Worm (Caenorhabditis elegans): ENCODE data around the gene B0244.10.

The B0244.10 gene

DNA sequence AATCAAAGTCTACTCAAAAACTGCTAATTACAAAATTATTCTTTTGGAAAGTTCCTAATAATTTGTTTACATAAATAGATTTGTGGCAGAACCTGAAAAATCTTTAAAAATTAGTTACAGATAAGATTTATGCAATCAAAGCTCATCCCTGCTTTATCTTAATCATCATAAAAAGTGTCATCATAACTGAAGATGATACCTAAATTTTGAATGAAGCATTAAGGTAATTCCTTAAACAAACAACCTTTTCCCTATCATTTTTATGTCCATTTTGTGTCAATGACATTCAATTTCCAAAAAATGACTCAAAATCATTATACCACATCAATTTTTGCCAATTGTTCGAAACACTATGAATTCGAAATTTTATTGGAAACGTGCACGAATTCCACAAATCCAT, 2.8 kb downstream of the B0244.10 start, which contains the start of gene B0244.6:
Gene B0244.6, plus strand, starts transcription at position 301 of the 400 bp plus-strand sequence.
- TF ChIP-seq lsy-12 (tag; optimal IDR thresholded peaks at IDR 0.05) (no peak), sea-2 (GFP tag; optimal IDR thresholded peaks at IDR 0.05) (no peak), elt-2 (tag; optimal IDR thresholded peaks at IDR 0.05) (peak; percentile 21), unc-39 (tag; optimal IDR thresholded peaks at IDR 0.05) (no peak), nhr-28 (tag; optimal IDR thresholded peaks at IDR 0.05) (no peak)

DNA sequence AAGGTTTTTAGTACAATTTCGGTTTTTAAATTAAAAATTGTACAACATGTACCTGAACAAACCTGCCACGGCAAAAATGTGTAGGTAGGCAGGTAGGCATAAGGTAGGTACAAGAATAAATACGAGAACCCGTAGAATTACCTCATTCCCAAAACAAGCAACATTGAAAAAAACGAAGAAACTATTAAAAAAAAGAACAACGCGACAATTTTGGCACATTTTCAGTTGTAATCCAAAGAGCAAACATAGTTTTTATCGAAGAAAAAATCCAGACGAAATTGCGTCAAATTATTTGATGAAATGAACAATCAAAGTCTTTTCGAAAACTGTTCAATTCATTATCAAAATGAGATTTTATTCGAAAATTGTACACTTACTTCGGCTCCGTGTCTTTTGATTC, 5.7 kb downstream of the B0244.10 start, which contains the start of gene B0244.16:
Gene B0244.16, plus strand, starts transcription at position 301 of the 400 bp plus-strand sequence.
- no peak for TF ChIP-seq sea-2 (GFP tag; optimal IDR thresholded peaks at IDR 0.05)
- no peak for TF ChIP-seq pqm-1 (tag; optimal IDR thresholded peaks at IDR 0.05)

DNA sequence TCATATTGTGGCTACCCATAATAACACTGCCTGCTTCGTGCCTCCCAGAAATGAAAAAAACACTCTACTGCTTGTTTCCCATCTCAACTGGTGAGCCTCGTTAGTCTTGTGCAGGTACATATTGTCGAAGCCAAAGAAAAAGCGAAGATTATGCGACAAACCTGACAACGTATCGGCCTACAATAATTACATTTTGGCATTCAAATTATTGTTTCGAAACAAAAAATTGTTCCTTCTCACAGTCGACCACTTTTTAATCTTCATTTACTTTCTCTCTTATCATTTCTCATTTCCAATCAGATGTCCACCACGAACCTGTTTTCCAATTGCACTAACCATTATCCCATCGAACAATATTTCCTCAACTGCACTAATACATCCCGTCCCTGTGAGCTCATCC, 8.1 kb downstream of the B0244.10 start, which contains the start of gene B0244.15:
Gene B0244.15, plus strand, starts transcription at position 301 of the 400 bp plus-strand sequence.
- TF ChIP-seq nhr-76 (tag; optimal IDR thresholded peaks at IDR 0.05), result no peak
- no peak for TF ChIP-seq fkh-2 (tag; optimal IDR thresholded peaks at IDR 0.05)
- no peak for TF ChIP-seq lin-39 (tag; optimal IDR thresholded peaks at IDR 0.05)
- no peak for TF ChIP-seq ZK546.5 (tag; optimal IDR thresholded peaks at IDR 0.05)
- no peak for TF ChIP-seq elt-2 (tag; optimal IDR thresholded peaks at IDR 0.05)
- TF ChIP-seq tbx-2 (tag; optimal IDR thresholded peaks at IDR 0.05), result no peak
- TF ChIP-seq ceh-16 (tag; optimal IDR thresholded peaks at IDR 0.05), result no peak
- TF ChIP-seq nfya-1 (tag; optimal IDR thresholded peaks at IDR 0.05; ENCODE audit: insufficient read depth), result no peak
- TF ChIP-seq hmg-11 (tag; optimal IDR thresholded peaks at IDR 0.05), result no peak
- no peak for TF ChIP-seq nhr-28 (tag; optimal IDR thresholded peaks at IDR 0.05)
- no peak for TF ChIP-seq daf-12 (tag; optimal IDR thresholded peaks at IDR 0.05)
- TF ChIP-seq nhr-11 (tag; optimal IDR thresholded peaks at IDR 0.05), result no peak
- TF ChIP-seq nhr-23 (tag; optimal IDR thresholded peaks at IDR 0.05), result no peak

DNA sequence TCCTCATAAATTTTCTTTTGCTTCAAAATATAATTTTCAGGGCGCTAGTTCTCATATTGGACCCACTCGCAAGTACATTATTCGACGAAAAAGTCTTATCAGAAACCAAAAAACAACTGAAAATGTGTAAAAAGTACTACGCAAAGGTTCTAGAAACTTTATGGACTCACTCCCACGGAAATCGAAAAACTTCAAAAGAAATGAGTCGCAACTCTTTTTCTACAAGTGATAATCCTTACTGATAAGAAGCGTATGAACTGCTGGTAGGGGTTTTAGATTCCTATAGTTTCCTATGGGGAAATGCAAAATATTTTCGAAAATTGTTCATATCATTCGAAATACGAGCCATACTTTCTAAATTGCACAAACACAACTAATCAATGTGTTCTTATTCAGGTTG, 9.6 kb downstream of the B0244.10 start, which contains the start of gene B0244.5:
Gene B0244.5, plus strand, starts transcription at position 301 of the 400 bp plus-strand sequence.
- TF ChIP-seq snpc-4 (tag; optimal IDR thresholded peaks at IDR 0.05), result no peak
- TF ChIP-seq elt-2 (tag; optimal IDR thresholded peaks at IDR 0.05), result peak; percentile 15

DNA sequence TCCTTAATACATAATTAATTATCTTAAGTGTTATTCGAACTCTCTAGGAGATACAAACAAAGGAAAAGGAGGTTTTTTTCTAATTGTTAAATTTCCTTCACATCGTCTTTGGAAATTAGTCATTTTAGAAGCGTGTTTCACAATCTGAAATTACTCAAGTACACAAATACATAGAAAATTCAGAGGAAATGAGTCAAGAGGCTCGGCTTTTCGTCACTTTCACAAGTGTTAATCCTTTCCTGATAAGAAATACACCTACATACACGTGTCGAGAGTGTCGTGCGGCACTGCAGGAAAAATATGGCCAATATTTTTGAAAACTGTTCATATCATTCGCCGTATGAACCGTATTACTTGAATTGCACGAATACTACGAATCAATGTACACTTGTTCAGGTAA, 12.2 kb downstream of the B0244.10 start, which contains the start of gene B0244.4:
Gene B0244.4, plus strand, starts transcription at position 301 of the 400 bp plus-strand sequence.
- no peak for TF ChIP-seq snpc-4 (tag; optimal IDR thresholded peaks at IDR 0.05)
- TF ChIP-seq R02D3.7 (tag; optimal IDR thresholded peaks at IDR 0.05), result no peak
- TF ChIP-seq nhr-23 (tag; optimal IDR thresholded peaks at IDR 0.05), result no peak

DNA sequence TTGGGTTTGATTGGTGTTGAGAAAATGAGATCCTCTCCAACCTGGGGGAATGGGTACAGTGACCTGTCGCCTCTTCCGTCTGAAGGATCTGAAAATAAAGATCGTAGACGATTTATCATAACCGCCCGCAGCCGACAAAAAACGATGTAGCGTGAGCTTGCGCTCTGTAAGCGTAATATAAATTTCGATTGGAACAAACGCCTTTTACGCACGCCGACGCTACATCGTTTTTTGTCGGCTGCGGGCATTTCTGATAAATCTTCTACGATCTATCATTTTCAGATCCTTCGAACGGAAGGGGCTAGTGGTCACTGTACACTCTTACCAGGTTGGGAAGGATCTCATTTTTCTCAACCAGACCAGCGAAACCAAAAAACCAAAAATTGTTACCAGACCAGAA, 13.4 kb downstream of the B0244.10 start:
- no peak for TF ChIP-seq zag-1 (tag; optimal IDR thresholded peaks at IDR 0.05)

DNA sequence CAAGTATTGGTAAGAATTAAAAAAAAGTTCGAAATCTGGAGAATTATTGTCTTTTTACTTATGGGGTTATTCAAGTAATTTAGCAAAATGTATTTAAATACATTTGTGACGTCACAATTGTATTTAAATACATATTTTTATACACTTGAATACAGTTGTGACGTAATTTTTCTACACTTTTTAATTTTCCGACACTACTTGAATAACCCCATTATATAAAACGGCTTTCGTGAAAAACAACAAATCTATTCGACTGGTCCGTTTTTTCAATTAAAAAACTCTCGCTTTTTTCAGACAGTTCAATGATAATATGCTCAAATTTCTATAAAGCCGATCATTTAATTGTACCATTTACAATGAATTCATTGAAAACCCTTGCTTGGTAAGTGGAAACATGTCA, 15.5 kb downstream of the B0244.10 start:
- TF ChIP-seq ceh-28 (tag; optimal IDR thresholded peaks at IDR 0.05), result no peak
- TF ChIP-seq mdl-1 (tag; optimal IDR thresholded peaks at IDR 0.05), result no peak
- TF ChIP-seq eor-1 (tag; optimal IDR thresholded peaks at IDR 0.05), result no peak
- no peak for TF ChIP-seq ceh-9 (tag; optimal IDR thresholded peaks at IDR 0.05)
- no peak for TF ChIP-seq egl-5 (tag; optimal IDR thresholded peaks at IDR 0.05)
- TF ChIP-seq elt-1 (tag; optimal IDR thresholded peaks at IDR 0.05), result no peak
- no peak for TF ChIP-seq nhr-76 (tag; optimal IDR thresholded peaks at IDR 0.05)
- no peak for TF ChIP-seq fkh-2 (tag; optimal IDR thresholded peaks at IDR 0.05)
- no peak for TF ChIP-seq pha-4 (tag; optimal IDR thresholded peaks at IDR 0.05)

DNA sequence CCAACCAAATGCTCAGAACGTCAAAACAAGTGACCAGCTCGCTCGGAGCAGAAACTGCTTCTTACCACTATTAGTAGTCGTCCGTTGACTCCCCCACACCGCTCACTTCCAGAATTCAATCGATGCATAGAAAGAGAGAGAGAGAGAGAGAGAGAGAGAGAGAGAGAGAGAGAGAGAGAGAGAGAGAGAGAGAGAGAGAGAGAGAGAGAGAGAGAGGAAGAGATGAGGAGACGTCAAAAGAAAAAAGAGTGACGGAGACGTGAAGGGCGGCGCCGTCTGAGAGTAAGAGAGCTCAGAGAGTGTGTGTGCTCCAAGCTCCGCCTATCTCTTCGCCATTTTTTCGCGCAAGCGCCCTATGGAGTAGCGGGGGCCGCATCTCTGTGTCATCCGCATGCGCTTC, 20.2 kb downstream of the B0244.10 start, which contains the start of gene ida-1:
Gene ida-1, plus strand, starts transcription at position 336 of the 400 bp plus-strand sequence.
- TF ChIP-seq nhr-43 (tag; optimal IDR thresholded peaks at IDR 0.05; ENCODE audit: poor library complexity, severe bottlenecking), result no peak
- no peak for TF ChIP-seq fos-1 (tag; optimal IDR thresholded peaks at IDR 0.05)
- peak; percentile 65 for TF ChIP-seq fkh-10 (GFP tag; optimal IDR thresholded peaks at IDR 0.05)
- TF ChIP-seq ZK546.5 (tag; optimal IDR thresholded peaks at IDR 0.05), result no peak
- no peak for TF ChIP-seq nhr-237 (tag; optimal IDR thresholded peaks at IDR 0.05)
- no peak for TF ChIP-seq daf-12 (tag; optimal IDR thresholded peaks at IDR 0.05)
- no peak for TF ChIP-seq snpc-4 (tag; optimal IDR thresholded peaks at IDR 0.05)
- TF ChIP-seq R02D3.7 (tag; optimal IDR thresholded peaks at IDR 0.05), result no peak
- TF ChIP-seq lsy-12 (tag; optimal IDR thresholded peaks at IDR 0.05), result no peak
- TF ChIP-seq ceh-16 (tag; optimal IDR thresholded peaks at IDR 0.05), result no peak
- TF ChIP-seq elt-2 (tag; optimal IDR thresholded peaks at IDR 0.05), result no peak
- TF ChIP-seq mml-1 (tag; optimal IDR thresholded peaks at IDR 0.05), result no peak
- TF ChIP-seq nfya-1 (tag; optimal IDR thresholded peaks at IDR 0.05; ENCODE audit: insufficient read depth), result peak; percentile 80
- TF ChIP-seq ceh-28 (tag; optimal IDR thresholded peaks at IDR 0.05), result peak; percentile 70
- no peak for TF ChIP-seq nhr-77 (tag; optimal IDR thresholded peaks at IDR 0.05)
- no peak for TF ChIP-seq sea-2 (GFP tag; optimal IDR thresholded peaks at IDR 0.05)
- TF ChIP-seq ceh-82 (tag; optimal IDR thresholded peaks at IDR 0.05), result peak; percentile 25
- TF ChIP-seq pqm-1 (tag; optimal IDR thresholded peaks at IDR 0.05), result no peak
- no peak for TF ChIP-seq nhr-28 (tag; optimal IDR thresholded peaks at IDR 0.05)
- TF ChIP-seq hmg-11 (tag; optimal IDR thresholded peaks at IDR 0.05), result peak; percentile 21
- peak; percentile 29 for TF ChIP-seq lin-39 (tag; optimal IDR thresholded peaks at IDR 0.05)
- TF ChIP-seq eor-1 (tag; optimal IDR thresholded peaks at IDR 0.05), result no peak
- peak; percentile 21 for TF ChIP-seq ama-1 (optimal IDR thresholded peaks at IDR 0.05)
- TF ChIP-seq mdl-1 (tag; optimal IDR thresholded peaks at IDR 0.05), result no peak
- TF ChIP-seq tbx-2 (tag; optimal IDR thresholded peaks at IDR 0.05), result no peak
